Fruit fly (Drosophila melanogaster): ENCODE measurements around the gene CG2004.
A peak's percentile ranks its signal among the peaks of the same experiment; 100 is the strongest.

Gene CG2004

dm6 chrX:8676631-8677224 is 38.0 kb downstream of the CG2004 start, which contains the start of gene Rubicon (continued):
- TF ChIP-seq CG33557 (GFP tag; optimal IDR thresholded peaks at IDR 0.05) = peak; percentile 28
- peak; percentile 72; the same call in 2 of the 3 replicates for TF ChIP-seq CG11456 (GFP tag; IDR thresholded peaks at IDR 0.05)
- TF ChIP-seq CoRest (tag; optimal IDR thresholded peaks at IDR 0.05) = peak; percentile 53
- TF ChIP-seq CG14667 (GFP tag; IDR thresholded peaks at IDR 0.05) = no peak
- TF ChIP-seq Nf-YC (tag; optimal IDR thresholded peaks at IDR 0.05) = peak; percentile 96
- peak; percentile 64 for TF ChIP-seq CG9932 (GFP tag; IDR thresholded peaks at IDR 0.05)
- no peak for TF ChIP-seq CG11696 (GFP tag; IDR thresholded peaks at IDR 0.05)
- TF ChIP-seq pb (GFP tag; optimal IDR thresholded peaks at IDR 0.05) = peak; percentile 31
- no peak for TF ChIP-seq CG15479 (GFP tag; optimal IDR thresholded peaks at IDR 0.05)
- TF ChIP-seq CG9797 (GFP tag; optimal IDR thresholded peaks at IDR 0.05) = peak; percentile 58
- peak; percentile 87 for TF ChIP-seq hb (GFP tag; IDR thresholded peaks at IDR 0.05; ENCODE audit: partially characterized antibody)
- no peak for TF ChIP-seq Rx (GFP tag; IDR thresholded peaks at IDR 0.05)
- TF ChIP-seq h (optimal IDR thresholded peaks at IDR 0.05) = no peak
- no peak for TF ChIP-seq CG7556 (GFP tag; optimal IDR thresholded peaks at IDR 0.05)
- peak; percentile 1 for TF ChIP-seq tx (GFP tag; optimal IDR thresholded peaks at IDR 0.05)
- no peak for TF ChIP-seq pan (optimal IDR thresholded peaks at IDR 0.05)
- TF ChIP-seq pan (GFP tag; optimal IDR thresholded peaks at IDR 0.05 in 1 of 2, IDR thresholded peaks at IDR 0.05 in 1 of 2) = peak in 1 of 2 experiments; percentile 18
- TF ChIP-seq CG7745 (tag; optimal IDR thresholded peaks at IDR 0.05) = no peak
- TF ChIP-seq CG11247 (GFP tag; IDR thresholded peaks at IDR 0.05) = 0 out of 2 replicates have a peak, but pooled peaks have one; percentile 18
- TF ChIP-seq CG1832 (GFP tag; optimal IDR thresholded peaks at IDR 0.05) = no peak
- TF ChIP-seq CG15696 (tag; optimal IDR thresholded peaks at IDR 0.05) = peak; percentile 8
- TF ChIP-seq hbn (GFP tag; IDR thresholded peaks at IDR 0.05; ENCODE audit: partially characterized antibody) = peak; percentile 86
- peak; percentile 97 for TF ChIP-seq Dref (GFP tag; IDR thresholded peaks at IDR 0.05)
- TF ChIP-seq CG8388 (GFP tag; optimal IDR thresholded peaks at IDR 0.05) = no peak
- peak; percentile 22 for TF ChIP-seq tin (GFP tag; optimal IDR thresholded peaks at IDR 0.05)
- TF ChIP-seq Awh (GFP tag; IDR thresholded peaks at IDR 0.05) = peak; percentile 26; the same call in 1 of the 2 replicates
- peak; percentile 78 for TF ChIP-seq CG17385 (GFP tag; optimal IDR thresholded peaks at IDR 0.05)
- no peak for TF ChIP-seq CG3838 (GFP tag; optimal IDR thresholded peaks at IDR 0.05)
- TF ChIP-seq CG12942 (GFP tag; optimal IDR thresholded peaks at IDR 0.05) = no peak
- peak; percentile 77 for TF ChIP-seq CG10267 (tag; optimal IDR thresholded peaks at IDR 0.05)
- peak; percentile 1 for TF ChIP-seq CG18599 (GFP tag; optimal IDR thresholded peaks at IDR 0.05)
- TF ChIP-seq CrebB (tag; optimal IDR thresholded peaks at IDR 0.05) = peak; percentile 61
- TF ChIP-seq CG34422 (GFP tag; IDR thresholded peaks at IDR 0.05) = peak; percentile 61; the same call in 1 of the 3 replicates
- peak; percentile 83 for TF ChIP-seq nerfin-2 (GFP tag; IDR thresholded peaks at IDR 0.05; ENCODE audit: partially characterized antibody)
- no peak for TF ChIP-seq fru (optimal IDR thresholded peaks at IDR 0.05)
- no peak for TF ChIP-seq CG1602 (GFP tag; optimal IDR thresholded peaks at IDR 0.05)
- TF ChIP-seq Ravus (GFP tag; IDR thresholded peaks at IDR 0.05) = no peak
- no peak for TF ChIP-seq Ssrp (tag; optimal IDR thresholded peaks at IDR 0.05)
- peak; percentile 20 for TF ChIP-seq ind (GFP tag; optimal IDR thresholded peaks at IDR 0.05)
- TF ChIP-seq CG6175 (GFP tag; IDR thresholded peaks at IDR 0.05) = no peak
- TF ChIP-seq CG8290 (GFP tag; optimal IDR thresholded peaks at IDR 0.05) = peak; percentile 96
- TF ChIP-seq CG8290 (tag; optimal IDR thresholded peaks at IDR 0.05) = peak; percentile 72 to 97
- TF ChIP-seq bab2 (GFP tag; optimal IDR thresholded peaks at IDR 0.05) = no peak
- no peak for TF ChIP-seq CG6813 (GFP tag; optimal IDR thresholded peaks at IDR 0.05)
- TF ChIP-seq CG4328 (GFP tag; optimal IDR thresholded peaks at IDR 0.05) = no peak
- no peak for TF ChIP-seq Doc2 (GFP tag; IDR thresholded peaks at IDR 0.05)
- TF ChIP-seq CG2116 (GFP tag; optimal IDR thresholded peaks at IDR 0.05) = peak; percentile 91
- TF ChIP-seq sd (tag; optimal IDR thresholded peaks at IDR 0.05) = peak; percentile 60
- peak; percentile 37 for TF ChIP-seq CG8089 (GFP tag; optimal IDR thresholded peaks at IDR 0.05)
- TF ChIP-seq CG10565 (GFP tag; optimal IDR thresholded peaks at IDR 0.05) = no peak
- TF ChIP-seq MESR4 (GFP tag; optimal IDR thresholded peaks at IDR 0.05) = peak; percentile 90

All from whole organism, embryonic.